Fruit fly (Drosophila melanogaster): ENCODE measurements around the gene Kaz1-ORFB.

Gene Kaz1-ORFB

DNA sequence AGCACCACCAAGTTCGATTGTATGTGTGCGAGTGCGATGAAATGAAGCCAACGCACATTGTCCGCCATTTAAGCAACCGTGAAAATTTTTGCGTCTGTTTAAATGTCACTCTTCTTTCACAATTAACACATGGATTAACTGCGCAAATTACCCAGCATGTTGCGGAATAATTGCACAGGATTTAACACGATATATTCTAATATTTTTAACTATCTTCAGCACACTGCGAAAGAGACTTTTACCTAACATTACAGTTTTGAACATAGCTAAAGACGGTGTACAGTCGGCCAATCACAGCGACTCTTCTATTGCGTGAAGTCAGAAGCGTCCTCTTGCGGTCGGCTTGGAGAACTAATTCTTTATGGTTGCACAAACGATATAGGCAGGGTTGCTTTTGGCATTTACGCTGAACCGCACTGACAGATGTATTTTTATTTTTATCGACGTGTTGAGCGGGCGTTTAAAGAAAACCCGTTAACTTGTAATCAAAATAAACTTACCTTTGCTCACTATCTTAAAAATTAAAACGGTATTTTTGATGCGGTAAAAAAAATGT, 30.3 kb downstream of the Kaz1-ORFB start:
- TF ChIP-seq Mnt (GFP tag; optimal IDR thresholded peaks at IDR 0.05): peak; percentile 74
- TF ChIP-seq CG7045 (GFP tag; optimal IDR thresholded peaks at IDR 0.05): peak; percentile 18
- no peak for TF ChIP-seq toe (GFP tag; optimal IDR thresholded peaks at IDR 0.05)
- peak; percentile 47 for TF ChIP-seq Clk (GFP tag; optimal IDR thresholded peaks at IDR 0.05)
- TF ChIP-seq CG11617 (GFP tag; optimal IDR thresholded peaks at IDR 0.05): peak; percentile 43
- TF ChIP-seq pad (GFP tag; optimal IDR thresholded peaks at IDR 0.05): peak; percentile 34
- TF ChIP-seq CG5204 (GFP tag; optimal IDR thresholded peaks at IDR 0.05): no peak
- peak; percentile 63 for TF ChIP-seq CG7101 (tag; optimal IDR thresholded peaks at IDR 0.05)
- peak; percentile 82 for TF ChIP-seq bab1 (GFP tag; optimal IDR thresholded peaks at IDR 0.05)
- TF ChIP-seq Hr96 (GFP tag; optimal IDR thresholded peaks at IDR 0.05): no peak
- no peak for TF ChIP-seq CG12768 (GFP tag; optimal IDR thresholded peaks at IDR 0.05)
- peak; percentile 83 for TF ChIP-seq CG14711 (tag; optimal IDR thresholded peaks at IDR 0.05)
- peak; percentile 54 for TF ChIP-seq CG1620 (GFP tag; optimal IDR thresholded peaks at IDR 0.05)
- TF ChIP-seq CG33017 (tag; optimal IDR thresholded peaks at IDR 0.05): no peak
- peak; percentile 37 for TF ChIP-seq ovo (GFP tag; optimal IDR thresholded peaks at IDR 0.05)
- peak; percentile 22 for TF ChIP-seq cic (GFP tag; optimal IDR thresholded peaks at IDR 0.05)
- no peak for TF ChIP-seq cnc (optimal IDR thresholded peaks at IDR 0.05)
- TF ChIP-seq tj (GFP tag; optimal IDR thresholded peaks at IDR 0.05): peak; percentile 34
- no peak for TF ChIP-seq kay (GFP tag; ENCODE audit: borderline replicate concordance)
- peak; percentile 68 for TF ChIP-seq Crg-1 (GFP tag; optimal IDR thresholded peaks at IDR 0.05)

DNA sequence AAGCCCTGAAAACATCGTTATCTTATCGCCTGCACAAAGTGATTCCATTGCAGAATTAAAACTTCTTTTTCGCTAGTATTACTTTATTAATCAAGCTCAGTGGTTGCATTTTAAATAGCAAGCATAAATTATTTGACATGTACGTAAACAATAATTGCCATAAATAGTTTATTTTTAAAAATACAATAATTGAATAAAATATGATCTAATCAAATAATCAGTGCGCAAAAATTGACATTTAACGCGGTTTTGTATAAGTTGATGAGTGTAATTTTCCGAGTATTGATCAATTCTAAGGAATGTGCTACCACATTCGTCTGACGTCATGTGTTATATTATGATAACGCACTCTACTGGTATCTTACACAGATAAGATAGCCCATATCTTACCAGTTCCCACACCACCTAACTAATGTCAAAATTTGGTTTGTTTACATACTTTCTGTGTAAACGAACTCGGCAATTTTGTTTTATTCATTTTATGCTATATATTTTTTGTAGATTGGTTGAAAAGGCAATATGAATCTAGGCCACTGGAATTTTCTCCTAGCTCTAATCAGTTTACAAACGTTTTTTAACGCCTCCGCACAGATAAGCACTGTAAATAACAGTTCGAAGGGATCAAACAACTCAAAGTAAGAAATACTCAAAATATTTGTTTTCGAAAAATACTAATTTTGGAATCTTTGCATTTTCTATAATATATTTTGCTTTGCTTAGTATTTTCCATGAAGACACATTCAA, 31.2 kb downstream of the Kaz1-ORFB start, which contains the start of gene mthl14:
Gene mthl14 (plus strand): TSS at position 10 of the 744 bp plus-strand sequence.
- peak; percentile 22 for TF ChIP-seq Crg-1 (GFP tag; optimal IDR thresholded peaks at IDR 0.05)
- TF ChIP-seq kay (GFP tag; ENCODE audit: borderline replicate concordance): peak; percentile 80
- TF ChIP-seq cic (GFP tag; optimal IDR thresholded peaks at IDR 0.05): peak; percentile 32
- no peak for TF ChIP-seq CG12768 (GFP tag; optimal IDR thresholded peaks at IDR 0.05)

DNA sequence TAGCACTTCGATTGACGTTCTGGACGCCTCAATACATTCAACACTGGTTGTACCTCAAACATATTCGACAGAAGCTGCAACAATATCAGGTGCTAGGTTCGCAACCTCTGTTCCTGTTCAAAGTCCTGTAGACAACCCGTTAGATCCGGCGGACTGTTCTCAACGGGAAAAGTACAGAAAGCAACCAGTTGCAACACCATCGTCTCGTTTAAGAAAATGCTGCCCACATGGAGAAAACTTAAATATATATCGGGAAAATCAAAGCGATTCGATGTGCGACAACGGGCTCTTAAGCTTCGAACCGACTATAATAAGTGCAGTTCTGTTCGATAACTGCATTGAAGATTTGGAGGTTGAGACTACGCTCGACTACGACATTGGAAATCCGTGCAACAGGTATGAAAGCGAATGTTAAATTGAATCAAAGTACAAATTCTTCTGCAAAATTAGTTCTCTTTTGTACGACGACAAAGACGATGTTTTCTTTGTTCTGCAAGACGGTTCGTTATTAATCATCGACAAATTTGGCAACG, 31.9 kb downstream of the Kaz1-ORFB start:
- TF ChIP-seq CG12768 (GFP tag; optimal IDR thresholded peaks at IDR 0.05): peak; percentile 30
- no peak for TF ChIP-seq toe (GFP tag; optimal IDR thresholded peaks at IDR 0.05)

DNA sequence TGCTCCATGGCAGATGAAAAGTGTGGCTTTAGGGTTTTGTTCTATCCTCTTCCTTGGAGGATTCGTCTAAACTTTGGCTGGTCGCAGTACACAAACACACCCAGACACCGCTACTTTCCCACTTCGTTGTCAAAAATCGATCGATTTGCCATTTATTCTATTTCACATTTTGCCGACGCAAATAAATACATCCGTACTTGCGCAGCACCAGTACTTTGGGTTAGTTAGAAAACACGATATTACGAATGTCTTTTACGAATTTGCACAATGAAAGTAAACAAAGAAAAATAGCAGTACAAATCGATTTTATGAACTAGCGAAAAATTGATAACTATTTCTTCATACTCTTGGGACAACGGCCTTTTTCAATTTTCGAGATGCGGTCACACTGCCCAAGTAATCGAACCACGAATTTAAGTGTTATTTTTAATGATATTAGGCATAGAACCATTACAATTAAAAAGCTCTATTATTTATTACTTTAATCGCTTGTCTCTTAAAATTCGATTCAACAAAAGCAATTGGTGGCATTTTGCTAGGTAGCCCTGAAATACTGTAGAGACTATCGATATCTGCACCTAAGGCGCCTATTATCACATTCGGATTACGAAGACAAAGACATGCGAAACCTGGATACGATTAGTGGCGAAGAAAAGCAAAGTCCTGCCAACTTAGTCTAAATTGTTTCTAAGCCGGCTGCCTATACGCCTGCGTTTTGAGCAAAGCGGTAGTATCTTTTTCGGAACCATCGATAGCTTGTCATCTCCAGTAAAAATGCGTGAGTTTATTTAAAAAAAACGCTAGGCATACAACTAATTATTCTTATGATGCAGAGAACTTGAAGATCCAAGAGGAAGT, 41.4 kb downstream of the Kaz1-ORFB start, which contains the start of the genes DIP2 and wac:
Gene DIP2 (minus strand): TSS at position 337 of the 858 bp plus-strand sequence.
Gene wac (plus strand): TSS at position 559 of the 858 bp plus-strand sequence.
- TF ChIP-seq CG14711 (tag; optimal IDR thresholded peaks at IDR 0.05): peak; percentile 71
- peak; percentile 54 for TF ChIP-seq tj (GFP tag; optimal IDR thresholded peaks at IDR 0.05)
- TF ChIP-seq Clk (GFP tag; optimal IDR thresholded peaks at IDR 0.05): no peak
- peak; percentile 63 for TF ChIP-seq bab1 (GFP tag; optimal IDR thresholded peaks at IDR 0.05)
- TF ChIP-seq CG33017 (tag; optimal IDR thresholded peaks at IDR 0.05): peak; percentile 41
- TF ChIP-seq CG5204 (GFP tag; optimal IDR thresholded peaks at IDR 0.05): no peak
- peak; percentile 59 for TF ChIP-seq Crg-1 (GFP tag; optimal IDR thresholded peaks at IDR 0.05)
- TF ChIP-seq toe (GFP tag; optimal IDR thresholded peaks at IDR 0.05): no peak
- TF ChIP-seq CG11617 (GFP tag; optimal IDR thresholded peaks at IDR 0.05): peak; percentile 69
- peak; percentile 48 for TF ChIP-seq pad (GFP tag; optimal IDR thresholded peaks at IDR 0.05)
- TF ChIP-seq CG12768 (GFP tag; optimal IDR thresholded peaks at IDR 0.05): peak; percentile 46
- peak; percentile 68 for TF ChIP-seq CG1620 (GFP tag; optimal IDR thresholded peaks at IDR 0.05)
- peak; percentile 64 for TF ChIP-seq CG7101 (tag; optimal IDR thresholded peaks at IDR 0.05)
- TF ChIP-seq Mnt (GFP tag; optimal IDR thresholded peaks at IDR 0.05): peak; percentile 54
- TF ChIP-seq cic (GFP tag; optimal IDR thresholded peaks at IDR 0.05): no peak
- TF ChIP-seq Hr96 (GFP tag; optimal IDR thresholded peaks at IDR 0.05): no peak
- TF ChIP-seq CG7045 (GFP tag; optimal IDR thresholded peaks at IDR 0.05): peak; percentile 10
- TF ChIP-seq ovo (GFP tag; optimal IDR thresholded peaks at IDR 0.05): peak; percentile 43
- no peak for TF ChIP-seq cnc (optimal IDR thresholded peaks at IDR 0.05)
- no peak for TF ChIP-seq kay (GFP tag; ENCODE audit: borderline replicate concordance)

DNA sequence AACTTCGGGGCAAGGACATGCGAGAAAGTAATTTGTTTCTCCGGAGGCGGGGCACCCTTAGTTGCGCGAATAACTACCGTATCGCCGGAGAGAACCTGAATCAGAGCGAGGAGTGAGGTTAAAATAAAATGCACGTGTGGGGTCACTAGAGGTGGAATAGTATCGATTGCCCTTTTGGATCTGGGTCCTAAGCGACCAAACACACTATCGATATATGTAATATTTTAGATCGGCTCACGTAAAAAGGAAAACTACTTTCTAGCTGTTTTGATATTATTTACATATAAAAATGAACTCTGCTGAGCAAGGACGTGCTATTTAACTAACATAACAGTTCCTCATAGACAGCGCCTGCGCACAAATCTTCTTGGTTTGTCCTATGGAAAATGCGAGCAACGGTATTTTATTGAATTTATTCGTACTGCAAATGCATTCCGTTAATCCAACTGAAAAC, 46.3 kb downstream of the Kaz1-ORFB start:
- TF ChIP-seq cnc (optimal IDR thresholded peaks at IDR 0.05) (no peak), Clk (GFP tag; optimal IDR thresholded peaks at IDR 0.05) (no peak), CG11617 (GFP tag; optimal IDR thresholded peaks at IDR 0.05) (no peak), cic (GFP tag; optimal IDR thresholded peaks at IDR 0.05) (no peak), CG12768 (GFP tag; optimal IDR thresholded peaks at IDR 0.05) (peak; percentile 58), ovo (GFP tag; optimal IDR thresholded peaks at IDR 0.05) (peak; percentile 79), CG7101 (tag; optimal IDR thresholded peaks at IDR 0.05) (peak; percentile 5), pad (GFP tag; optimal IDR thresholded peaks at IDR 0.05) (peak; percentile 5), Mnt (GFP tag; optimal IDR thresholded peaks at IDR 0.05) (peak; percentile 97), CG14711 (tag; optimal IDR thresholded peaks at IDR 0.05) (no peak), Crg-1 (GFP tag; optimal IDR thresholded peaks at IDR 0.05) (no peak), CG1620 (GFP tag; optimal IDR thresholded peaks at IDR 0.05) (peak; percentile 29), bab1 (GFP tag; optimal IDR thresholded peaks at IDR 0.05) (no peak), CG7045 (GFP tag; optimal IDR thresholded peaks at IDR 0.05) (no peak), kay (GFP tag; ENCODE audit: borderline replicate concordance) (no peak), Hr96 (GFP tag; optimal IDR thresholded peaks at IDR 0.05) (peak; percentile 32), CG33017 (tag; optimal IDR thresholded peaks at IDR 0.05) (no peak), toe (GFP tag; optimal IDR thresholded peaks at IDR 0.05) (no peak), CG5204 (GFP tag; optimal IDR thresholded peaks at IDR 0.05) (no peak), tj (GFP tag; optimal IDR thresholded peaks at IDR 0.05) (peak; percentile 23)

All from whole organism, adult.